Fruit fly (Drosophila melanogaster) whole organism, adult: Measurements from ENCODE around the gene Ucp4B.

ENCODE experiments used
- CG11617 ChIP-seq: fragments of 200-800 bp; sonication (Bioruptor generic); optimal IDR thresholded peaks from 2 replicates; lab custom pipeline; 2017; ENCODE audit warnings: mild to moderate bottlenecking, missing biosample characterization, missing genetic modification reagents, missing genetic modification characterization
- CG14711 ChIP-seq: fragments of 200-800 bp; sonication (Bioruptor generic); optimal IDR thresholded peaks from 2 replicates; lab custom pipeline; 2018; ENCODE audit warnings: missing biosample characterization, mild to moderate bottlenecking, missing genetic modification characterization, moderate library complexity
- CG1620 ChIP-seq: fragments of 200-800 bp; sonication (Bioruptor generic); optimal IDR thresholded peaks from 2 replicates; lab custom pipeline; 2016; ENCODE audit warnings: missing biosample characterization, missing genetic modification characterization
- Clk ChIP-seq: fragments of 200-800 bp; sonication (Bioruptor generic); optimal IDR thresholded peaks from 2 replicates; lab custom pipeline; 2017; ENCODE audit warnings: missing biosample characterization, missing genetic modification characterization
- Crg-1 ChIP-seq: fragments of 200-800 bp; sonication (Bioruptor generic); optimal IDR thresholded peaks from 2 replicates; lab custom pipeline; 2016; ENCODE audit warnings: missing biosample characterization, missing genetic modification characterization
- Hr96 ChIP-seq: fragments of 200-800 bp; sonication (Bioruptor generic); optimal IDR thresholded peaks from 2 replicates; lab custom pipeline; 2016; ENCODE audit warnings: missing biosample characterization, missing genetic modification characterization
- Mnt ChIP-seq: fragments of 200-800 bp; sonication (Bioruptor generic); optimal IDR thresholded peaks from 2 replicates; lab custom pipeline; 2016; ENCODE audit warnings: missing biosample characterization, mild to moderate bottlenecking, missing genetic modification characterization
- bab1 ChIP-seq: fragments of 200-800 bp; sonication (Bioruptor generic); optimal IDR thresholded peaks from 3 replicates; lab custom pipeline; 2019; ENCODE audit warnings: missing biosample characterization, mild to moderate bottlenecking, missing genetic modification characterization, moderate library complexity
- cic ChIP-seq: fragments of 200-800 bp; sonication (Bioruptor generic); optimal IDR thresholded peaks from 2 replicates; lab custom pipeline; 2017; ENCODE audit warnings: missing biosample characterization, mild to moderate bottlenecking, missing genetic modification characterization, moderate library complexity
- cnc ChIP-seq, 2 experiments: fragments of >200 bp; optimal IDR thresholded peaks; 2 replicates each; lab custom pipeline; 2017
- kay ChIP-seq: fragments of 200-800 bp; sonication (Bioruptor generic); peaks from one replicate; lab custom pipeline; 2016; ENCODE audit warnings: missing biosample characterization, missing genetic modification characterization, borderline replicate concordance
- ovo ChIP-seq: fragments of 200-800 bp; sonication (Bioruptor generic); optimal IDR thresholded peaks from 2 replicates; lab custom pipeline; 2016; ENCODE audit warnings: missing biosample characterization, missing genetic modification characterization
- tj ChIP-seq: fragments of 200-800 bp; sonication (Bioruptor generic); optimal IDR thresholded peaks from 3 replicates; lab custom pipeline; 2017; ENCODE audit warnings: missing biosample characterization, mild to moderate bottlenecking, missing genetic modification characterization, moderate library complexity

- peak; percentile 8 for TF ChIP-seq Clk (GFP tag; lab: Kevin White, UChicago)
- no peak for TF ChIP-seq CG11617 (GFP tag; lab: Kevin White, UChicago)
- TF ChIP-seq cnc (optimal IDR thresholded peaks at IDR 0.05; lab: Kevin White, UChicago), result no peak
- peak; percentile 72 for TF ChIP-seq Crg-1 (GFP tag; lab: Kevin White, UChicago)
- no peak for TF ChIP-seq kay (GFP tag; lab: Kevin White, UChicago)
- no peak for TF ChIP-seq Hr96 (GFP tag; lab: Kevin White, UChicago)
- TF ChIP-seq CG14711 (tag; lab: Kevin White, UChicago), result peak; percentile 32
- TF ChIP-seq cic (GFP tag; lab: Kevin White, UChicago), result peak; percentile 32
- TF ChIP-seq tj (GFP tag; lab: Kevin White, UChicago), result peak; percentile 10
- TF ChIP-seq ovo (GFP tag; lab: Kevin White, UChicago), result no peak
- peak; percentile 38 for TF ChIP-seq bab1 (GFP tag; lab: Kevin White, UChicago)
- TF ChIP-seq CG1620, result peak; percentile 28
- peak; percentile 76 for TF ChIP-seq Mnt
Measured at dm6 chr2L:5999247-5999646, 29.6 kb downstream of the Ucp4B start, which contains the start of gene Kdm5.
